Worm (Caenorhabditis elegans) whole organism, L4 larva: ENCODE measurements around the gene Y51H4A.938.

Source experiments
- F10B5.3 ChIP-seq: sonication (generic microtip); optimal IDR thresholded peaks from 2 replicates; lab custom pipeline; 2016; ENCODE audit warnings: mild to moderate bottlenecking, missing genetic modification characterization, missing compliant biosample characterization
- F37D6.2 ChIP-seq: sonication (generic microtip); optimal IDR thresholded peaks from 2 replicates; lab custom pipeline; 2016; ENCODE audit warnings: mild to moderate bottlenecking, missing genetic modification characterization, missing compliant biosample characterization
- F44E2.7 ChIP-seq: fragments of 200-800 bp; sonication (Bioruptor generic); IDR thresholded peaks from 2 replicates; pipeline ENCODE4 v2.1.2; 2022; ENCODE audit warnings: missing genetic modification characterization, missing compliant biosample characterization
- F49E8.2 ChIP-seq: sonication (generic microtip); optimal IDR thresholded peaks from 2 replicates; lab custom pipeline; 2016; ENCODE audit warnings: missing compliant biosample characterization, mild to moderate bottlenecking, missing genetic modification characterization, borderline replicate concordance
- R02D3.7 ChIP-seq: fragments of 150-350 bp; sonication (generic microtip); optimal IDR thresholded peaks from 3 replicates; lab custom pipeline; 2014; ENCODE audit warnings: missing biosample characterization, missing genetic modification characterization
- T20F7.1 ChIP-seq: fragments of 200-800 bp; sonication (Bioruptor generic); optimal IDR thresholded peaks from 2 replicates; lab custom pipeline; 2018; ENCODE audit warnings: mild to moderate bottlenecking, missing genetic modification characterization, missing compliant biosample characterization
- Y48G9A.11 ChIP-seq: fragments of 200-800 bp; sonication (Bioruptor generic); IDR thresholded peaks from 2 replicates; pipeline ENCODE4 v1.3.6; 2022; ENCODE audit warnings: missing genetic modification reagents, missing genetic modification characterization, missing compliant biosample characterization
- aly-2 ChIP-seq: sonication (generic microtip); optimal IDR thresholded peaks from 2 replicates; lab custom pipeline; 2018; ENCODE audit warnings: missing biosample characterization, missing genetic modification characterization
- attf-4 ChIP-seq: sonication (generic microtip); optimal IDR thresholded peaks from 3 replicates; lab custom pipeline; 2017; ENCODE audit warnings: missing biosample characterization, missing genetic modification characterization
- ceh-28 ChIP-seq: fragments of 150-350 bp; optimal IDR thresholded peaks from 2 replicates; lab custom pipeline; 2014; ENCODE audit warnings: missing biosample characterization, missing genetic modification reagents, missing genetic modification characterization
- ceh-32 ChIP-seq: sonication (generic microtip); optimal IDR thresholded peaks from 2 replicates; lab custom pipeline; 2016; ENCODE audit warnings: mild to moderate bottlenecking, missing genetic modification characterization, missing compliant biosample characterization; ENCODE audit not compliant: poor library complexity
- ceh-44 ChIP-seq: fragments of 200-800 bp; sonication (Bioruptor generic); IDR thresholded peaks from 2 replicates; pipeline ENCODE4 v1.3.6; 2022; ENCODE audit warnings: missing genetic modification reagents, missing genetic modification characterization, missing compliant biosample characterization
- ceh-62 ChIP-seq: sonication (generic microtip); optimal IDR thresholded peaks from 2 replicates; lab custom pipeline; 2017; ENCODE audit warnings: missing biosample characterization, missing genetic modification characterization
- ceh-82 ChIP-seq: sonication (generic microtip); optimal IDR thresholded peaks from 2 replicates; lab custom pipeline; 2017; ENCODE audit warnings: missing biosample characterization, missing genetic modification characterization
- ctbp-1 ChIP-seq: fragments of 200-800 bp; sonication (Bioruptor generic); IDR thresholded peaks from 2 replicates; pipeline ENCODE4 v1.3.6; 2022; ENCODE audit warnings: missing genetic modification reagents, missing genetic modification characterization, missing compliant biosample characterization
- dmd-6 ChIP-seq: fragments of 200-800 bp; sonication (Bioruptor generic); IDR thresholded peaks from 2 replicates; pipeline ENCODE4 v1.3.6; 2022; ENCODE audit warnings: missing genetic modification reagents, missing genetic modification characterization, missing compliant biosample characterization
- dmd-8 ChIP-seq: fragments of 200-800 bp; sonication (Bioruptor generic); IDR thresholded peaks from 2 replicates; pipeline ENCODE4 v1.3.6; 2022; ENCODE audit warnings: missing genetic modification characterization, missing compliant biosample characterization
- dmd-9 ChIP-seq: fragments of 200-800 bp; sonication (Bioruptor generic); IDR thresholded peaks from 2 replicates; pipeline ENCODE4 v1.3.6; 2022; ENCODE audit warnings: missing genetic modification reagents, missing genetic modification characterization, missing compliant biosample characterization
- duxl-1 ChIP-seq: sonication (generic microtip); optimal IDR thresholded peaks from 2 replicates; lab custom pipeline; 2016; ENCODE audit warnings: mild to moderate bottlenecking, missing genetic modification characterization, moderate library complexity, missing compliant biosample characterization; ENCODE audit not compliant: poor library complexity
- egl-43 ChIP-seq: fragments of 200-800 bp; sonication (Bioruptor generic); IDR thresholded peaks from 2 replicates; pipeline ENCODE4 v1.3.6; 2022; ENCODE audit warnings: missing genetic modification reagents, missing genetic modification characterization, missing compliant biosample characterization
- fkh-10 ChIP-seq: fragments of 150-350 bp; optimal IDR thresholded peaks from 2 replicates; lab custom pipeline; 2014; ENCODE audit warnings: missing biosample characterization, missing genetic modification reagents, missing genetic modification characterization
- fos-1 ChIP-seq: fragments of 150-350 bp; optimal IDR thresholded peaks from 2 replicates; lab custom pipeline; 2014; ENCODE audit warnings: missing biosample characterization, missing genetic modification characterization
- hif-1 ChIP-seq, 2 experiments: sonication (generic microtip); optimal IDR thresholded peaks; 2 replicates each; lab custom pipeline; 2016 to 2017; ENCODE audit warnings: missing compliant biosample characterization in 2 of 2, missing genetic modification characterization in 2 of 2, missing genetic modification reagents in 2 of 2, missing genotype in 2 of 2, mild to moderate bottlenecking in 1 of 2
- hlh-11 ChIP-seq: fragments of 200-800 bp; sonication (Bioruptor generic); optimal IDR thresholded peaks from 2 replicates; lab custom pipeline; 2018; ENCODE audit warnings: mild to moderate bottlenecking, missing genetic modification characterization, missing compliant biosample characterization
- hmg-1.1 ChIP-seq: fragments of 200-800 bp; sonication (Bioruptor generic); IDR thresholded peaks from 2 replicates; pipeline ENCODE4 v1.3.6; 2022; ENCODE audit warnings: missing genetic modification reagents, missing genetic modification characterization, missing compliant biosample characterization
- lin-13 ChIP-seq: fragments of 150-350 bp; optimal IDR thresholded peaks from 2 replicates; lab custom pipeline; 2014; ENCODE audit warnings: missing biosample characterization, missing genetic modification reagents, missing genetic modification characterization
- lin-29 ChIP-seq: fragments of 200-800 bp; sonication (Bioruptor generic); IDR thresholded peaks from 2 replicates; pipeline ENCODE4 v1.3.6; 2022; ENCODE audit warnings: missing genetic modification reagents, missing genetic modification characterization, missing compliant biosample characterization
- lin-38 ChIP-seq: fragments of 200-800 bp; sonication (Bioruptor generic); IDR thresholded peaks from 2 replicates; pipeline ENCODE4 v1.3.6; 2022; ENCODE audit warnings: missing genetic modification reagents, missing genetic modification characterization, missing compliant biosample characterization
- lir-3 ChIP-seq: sonication (generic microtip); optimal IDR thresholded peaks from 2 replicates; lab custom pipeline; 2016; ENCODE audit warnings: mild to moderate bottlenecking, missing genetic modification characterization, missing compliant biosample characterization
- mdl-1 ChIP-seq, 2 experiments: fragments of 150-350 bp in 1 of 2; sonication (generic microtip) in 1 of 2; optimal IDR thresholded peaks; 2 replicates each; lab custom pipeline; 2014 to 2017; ENCODE audit warnings: missing biosample characterization in 2 of 2, missing genetic modification characterization in 2 of 2
- mdt-29 ChIP-seq: fragments of 200-800 bp; sonication (Bioruptor generic); IDR thresholded peaks from 2 replicates; pipeline ENCODE4 v1.3.6; 2022; ENCODE audit warnings: missing genetic modification reagents, missing genetic modification characterization, missing compliant biosample characterization
- mep-1 ChIP-seq: fragments of 150-350 bp; sonication (generic microtip); optimal IDR thresholded peaks from 3 replicates; lab custom pipeline; 2014; ENCODE audit warnings: missing biosample characterization, missing genetic modification characterization
- mxl-2 ChIP-seq: fragments of 200-800 bp; sonication (Bioruptor generic); conservative IDR thresholded peaks from 2 replicates; pipeline ENCODE4 v1.3.6; 2022; ENCODE audit warnings: missing genetic modification reagents, missing genetic modification characterization, missing compliant biosample characterization
- mxl-3 ChIP-seq: fragments of 200-800 bp; sonication (Bioruptor generic); optimal IDR thresholded peaks from 2 replicates; lab custom pipeline; 2018; ENCODE audit warnings: mild to moderate bottlenecking, missing genetic modification characterization, missing compliant biosample characterization
- nhr-237 ChIP-seq: sonication (generic microtip); optimal IDR thresholded peaks from 2 replicates; lab custom pipeline; 2017; ENCODE audit warnings: missing biosample characterization, missing genetic modification characterization
- nhr-28 ChIP-seq: fragments of 150-350 bp; optimal IDR thresholded peaks from 2 replicates; lab custom pipeline; 2014; ENCODE audit warnings: missing biosample characterization, missing genetic modification characterization
- nhr-41 ChIP-seq: fragments of 200-800 bp; sonication (Bioruptor generic); IDR thresholded peaks from 2 replicates; pipeline ENCODE4 v1.3.6; 2022; ENCODE audit warnings: missing genetic modification reagents, missing genetic modification characterization, missing compliant biosample characterization
- nhr-48 ChIP-seq: sonication (generic microtip); optimal IDR thresholded peaks from 2 replicates; lab custom pipeline; 2016; ENCODE audit warnings: mild to moderate bottlenecking, missing genetic modification characterization, missing compliant biosample characterization
- pha-4 ChIP-seq, 2 experiments: fragments of 150-350 bp in 1 of 2; fragments of 200-800 bp in 1 of 2; sonication (Bioruptor generic) in 1 of 2; IDR thresholded peaks in 1 of 2; optimal IDR thresholded peaks in 1 of 2; 2 replicates each; pipeline versions ENCODE4 v1.3.6 to Lab custom; 2014 to 2022; ENCODE audit warnings: missing genetic modification characterization in 2 of 2, missing genetic modification reagents in 2 of 2, missing biosample characterization in 1 of 2, missing compliant biosample characterization in 1 of 2
- php-3 ChIP-seq: fragments of 200-800 bp; sonication (Bioruptor generic); IDR thresholded peaks from 2 replicates; pipeline ENCODE4 v1.3.6; 2022; ENCODE audit warnings: missing genetic modification reagents, missing genetic modification characterization, missing compliant biosample characterization
- pqm-1 ChIP-seq: sonication (generic microtip); optimal IDR thresholded peaks from 2 replicates; lab custom pipeline; 2017; ENCODE audit warnings: missing biosample characterization, missing genetic modification characterization
- rbr-2 ChIP-seq: sonication (generic microtip); optimal IDR thresholded peaks from 2 replicates; lab custom pipeline; 2016; ENCODE audit warnings: missing genotype, missing genetic modification characterization, missing compliant biosample characterization
- saeg-2 ChIP-seq: fragments of 200-800 bp; sonication (Bioruptor generic); IDR thresholded peaks from 2 replicates; pipeline ENCODE4 v1.3.6; 2022; ENCODE audit warnings: missing genetic modification reagents, missing genetic modification characterization, missing compliant biosample characterization
- set-16 ChIP-seq: fragments of 200-800 bp; sonication (Bioruptor generic); IDR thresholded peaks from 2 replicates; pipeline ENCODE4 v1.3.6; 2022; ENCODE audit warnings: missing genetic modification reagents, missing genetic modification characterization, missing compliant biosample characterization
- snpc-1.2 ChIP-seq: fragments of 200-800 bp; sonication (Bioruptor generic); IDR thresholded peaks from 2 replicates; pipeline ENCODE4 v1.3.6; 2022; ENCODE audit warnings: missing genetic modification reagents, missing genetic modification characterization, missing compliant biosample characterization
- spr-1 ChIP-seq: sonication (generic microtip); optimal IDR thresholded peaks from 2 replicates; lab custom pipeline; 2016; ENCODE audit warnings: mild to moderate bottlenecking, missing genetic modification characterization, missing compliant biosample characterization
- tra-1 ChIP-seq: fragments of 200-800 bp; sonication (Bioruptor generic); IDR thresholded peaks from 2 replicates; pipeline ENCODE4 v1.3.6; 2022; ENCODE audit warnings: missing genetic modification reagents, missing genetic modification characterization, missing compliant biosample characterization
- vab-7 ChIP-seq: fragments of 200-800 bp; sonication (Bioruptor generic); IDR thresholded peaks from 2 replicates; pipeline ENCODE4 v1.3.6; 2022; ENCODE audit warnings: missing genetic modification reagents, missing genetic modification characterization, missing compliant biosample characterization
- zag-1 ChIP-seq: fragments of 150-350 bp; optimal IDR thresholded peaks from 2 replicates; lab custom pipeline; 2014; ENCODE audit warnings: missing biosample characterization, missing genetic modification characterization
- zip-2 ChIP-seq: fragments of 150-350 bp; optimal IDR thresholded peaks from 2 replicates; lab custom pipeline; 2014; ENCODE audit warnings: missing biosample characterization, missing genetic modification characterization

Y51H4A.938 gene

DNA sequence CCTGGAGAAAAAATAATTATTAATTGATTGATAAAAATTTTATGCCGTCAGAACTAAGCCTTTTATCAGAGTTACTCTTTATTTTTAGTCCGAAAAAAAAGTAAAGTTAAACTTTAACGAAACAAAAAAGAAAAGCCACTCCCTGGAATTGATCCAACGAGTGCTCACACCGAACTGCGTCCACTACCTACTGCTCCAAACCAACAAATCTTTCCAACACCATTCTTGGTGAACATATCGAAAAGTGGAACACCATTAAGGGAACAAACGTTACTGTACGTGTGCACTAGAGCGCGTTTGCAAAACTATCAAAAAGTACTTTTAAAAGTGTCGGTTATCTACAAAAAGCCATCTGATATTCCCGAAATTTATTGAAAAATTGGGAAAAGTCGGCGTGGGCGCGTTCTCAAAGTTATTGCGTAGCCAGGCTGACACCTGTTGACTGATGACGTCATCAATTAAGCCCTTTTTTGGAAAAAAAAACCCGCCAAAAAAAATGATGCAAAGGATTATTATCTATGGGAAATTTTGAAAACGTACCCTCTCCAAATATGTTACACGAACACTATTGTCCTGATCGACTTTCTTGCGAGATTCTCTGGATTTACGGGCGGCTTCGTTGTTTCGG lies 22.7 kb downstream of the Y51H4A.938 start (continued):
- TF ChIP-seq ctbp-1 (GFP tag; lab: Robert Waterston, UW) (peak; percentile 65), nhr-237 (tag; lab: Kevin White, UChicago) (no peak), nhr-48 (tag; lab: Kevin White, UChicago) (no peak), lin-13 (GFP tag; lab: Kevin White, UChicago) (peak; percentile 70), egl-43 (GFP tag; lab: Robert Waterston, UW) (peak; percentile 90), F44E2.7 (GFP tag; lab: Robert Waterston, UW) (peak; percentile 83; the same call in 1 of the 2 replicates), dmd-6 (no peak), F10B5.3 (peak; percentile 14), F49E8.2 (tag; lab: Kevin White, UChicago) (peak; percentile 88), ceh-44 (0 out of 2 replicates have a peak, but pooled peaks have one; percentile 23), mxl-2 (GFP tag; lab: Robert Waterston, UW) (peak; percentile 66; the same call in 1 of the 2 replicates), T20F7.1 (GFP tag; lab: Kevin White, UChicago) (no peak), pqm-1 (tag; lab: Kevin White, UChicago) (no peak), mxl-3 (GFP tag; lab: Kevin White, UChicago) (no peak), hmg-1.1 (GFP tag; lab: Robert Waterston, UW) (no peak), spr-1 (peak; percentile 46), aly-2 (tag; lab: Kevin White, UChicago) (no peak), duxl-1 (tag; lab: Kevin White, UChicago) (peak; percentile 66), set-16 (no peak), dmd-8 (GFP tag; lab: Robert Waterston, UW) (peak; percentile 94), fos-1 (tag; lab: Kevin White, UChicago) (no peak), lin-38 (GFP tag; lab: Robert Waterston, UW) (peak; percentile 87), F37D6.2 (no peak), mep-1 (tag; lab: Kevin White, UChicago) (no peak), saeg-2 (no peak), nhr-28 (no peak), R02D3.7 (tag; lab: Kevin White, UChicago) (no peak), tra-1 (GFP tag; lab: Robert Waterston, UW) (peak; percentile 61; the same call in 1 of the 2 replicates), php-3 (no peak), dmd-9 (GFP tag; lab: Robert Waterston, UW) (peak; percentile 57; the same call in 1 of the 2 replicates), mdt-29 (GFP tag; lab: Robert Waterston, UW) (peak; percentile 74), pha-4 (GFP tag; IDR thresholded peaks at IDR 0.05; lab: Robert Waterston, UW) (peak; percentile 83), pha-4 (tag; optimal IDR thresholded peaks at IDR 0.05; lab: Kevin White, UChicago) (no peak), ceh-62 (no peak), ceh-82 (tag; lab: Kevin White, UChicago) (no peak), Y48G9A.11 (GFP tag; lab: Robert Waterston, UW) (peak; percentile 83), hif-1 (tag; optimal IDR thresholded peaks at IDR 0.05; lab: Kevin White, UChicago) (no peak), mdl-1 (tag; optimal IDR thresholded peaks at IDR 0.05; lab: Kevin White, UChicago) (no peak), nhr-41 (GFP tag; lab: Robert Waterston, UW) (0 out of 2 replicates have a peak, but pooled peaks have one; percentile 14), zag-1 (no peak), lir-3 (tag; lab: Kevin White, UChicago) (peak; percentile 31), attf-4 (tag; lab: Kevin White, UChicago) (no peak), ceh-32 (no peak), zip-2 (no peak), lin-29 (no peak), rbr-2 (no peak), snpc-1.2 (GFP tag; lab: Robert Waterston, UW) (peak; percentile 99), fkh-10 (GFP tag; lab: Kevin White, UChicago) (no peak), hlh-11 (no peak), vab-7 (GFP tag; lab: Robert Waterston, UW) (peak; percentile 73), ceh-28 (tag; lab: Kevin White, UChicago) (no peak)
